Fruit fly (Drosophila melanogaster) whole organism, embryonic: Measurements from ENCODE around the gene CG13024.
A peak's percentile ranks its signal among the peaks of the same experiment; 100 is the strongest.

Experiments used
- Abd-B ChIP-seq: fragments of 200-800 bp; sonication (Bioruptor generic); optimal IDR thresholded peaks from 2 replicates; lab custom pipeline; 2018; ENCODE audit warnings: missing biosample characterization, mild to moderate bottlenecking, missing genetic modification characterization, moderate library complexity
- Atf-2 ChIP-seq: fragments of 200-800 bp; sonication (Bioruptor generic); optimal IDR thresholded peaks from 2 replicates; lab custom pipeline; 2016; ENCODE audit warnings: missing biosample characterization, missing genetic modification characterization
- CG10267 ChIP-seq: fragments of 200-800 bp; sonication (Bioruptor generic); optimal IDR thresholded peaks from 2 replicates; lab custom pipeline; 2018; ENCODE audit warnings: missing biosample characterization, mild to moderate bottlenecking, missing genetic modification characterization, moderate library complexity
- CG12659 ChIP-seq: fragments of 200-800 bp; sonication (Bioruptor generic); optimal IDR thresholded peaks from 3 replicates; lab custom pipeline; 2017; ENCODE audit warnings: mild to moderate bottlenecking, missing biosample characterization, missing genetic modification reagents, missing genetic modification characterization
- CG15601 ChIP-seq: fragments of 200-800 bp; sonication (Bioruptor generic); optimal IDR thresholded peaks from 3 replicates; lab custom pipeline; 2019; ENCODE audit warnings: missing biosample characterization, mild to moderate bottlenecking, missing genetic modification characterization, moderate library complexity
- CG1602 ChIP-seq: fragments of 200-800 bp; sonication (Bioruptor generic); optimal IDR thresholded peaks from 3 replicates; lab custom pipeline; 2016; ENCODE audit warnings: missing biosample characterization, missing genetic modification characterization
- CG1647 ChIP-seq: fragments of 200-800 bp; sonication (Bioruptor generic); optimal IDR thresholded peaks from 3 replicates; lab custom pipeline; 2016; ENCODE audit warnings: missing biosample characterization, missing genetic modification characterization
- CG16863 ChIP-seq: fragments of 200-800 bp; sonication (Bioruptor generic); optimal IDR thresholded peaks from 3 replicates; lab custom pipeline; 2016; ENCODE audit warnings: missing biosample characterization, missing genetic modification characterization
- CG17361 ChIP-seq: fragments of 200-800 bp; sonication (Bioruptor generic); IDR thresholded peaks from 3 replicates; pipeline ENCODE4 v1.3.6; 2022; ENCODE audit warnings: missing biosample characterization, missing genetic modification characterization
- CG17568 ChIP-seq: fragments of 200-800 bp; sonication (Bioruptor generic); optimal IDR thresholded peaks from 2 replicates; lab custom pipeline; 2018; ENCODE audit warnings: missing biosample characterization, mild to moderate bottlenecking, missing genetic modification characterization, moderate library complexity
- CG30020 ChIP-seq: fragments of 200-800 bp; optimal IDR thresholded peaks from 2 replicates; lab custom pipeline; 2019; ENCODE audit warnings: missing biosample characterization, mild to moderate bottlenecking, missing genetic modification characterization, moderate library complexity
- CG31441 ChIP-seq: fragments of 200-800 bp; sonication (Bioruptor generic); IDR thresholded peaks from 2 replicates; pipeline ENCODE4 v1.3.6; 2022; ENCODE audit warnings: missing biosample characterization, missing genetic modification characterization
- CG3726 ChIP-seq: fragments of 200-800 bp; sonication (Bioruptor generic); IDR thresholded peaks from 3 replicates; pipeline ENCODE4, ENCODE4 v1.3.6; 2022; ENCODE audit warnings: missing biosample characterization, missing genetic modification characterization
- CG3847 ChIP-seq: fragments of 200-800 bp; sonication (Bioruptor generic); IDR thresholded peaks from 2 replicates; pipeline ENCODE4 v1.3.6; 2022; ENCODE audit warnings: missing biosample characterization, missing genetic modification characterization
- CG4730 ChIP-seq: fragments of 200-800 bp; sonication (Bioruptor generic); IDR thresholded peaks from 2 replicates; pipeline ENCODE4 v1.3.6; 2022; ENCODE audit warnings: missing biosample characterization, missing genetic modification characterization
- CG6254 ChIP-seq: fragments of 200-800 bp; sonication (Bioruptor generic); optimal IDR thresholded peaks from 3 replicates; lab custom pipeline; 2017; ENCODE audit warnings: mild to moderate bottlenecking, missing biosample characterization, missing genetic modification reagents, missing genetic modification characterization
- CG6791 ChIP-seq: fragments of 200-800 bp; sonication (Bioruptor generic); IDR thresholded peaks from 3 replicates; pipeline ENCODE4 v1.3.6; 2022; ENCODE audit warnings: missing biosample characterization, missing genetic modification characterization; ENCODE audit not compliant: partially characterized antibody
- CG8089 ChIP-seq: fragments of 200-800 bp; sonication (Bioruptor generic); optimal IDR thresholded peaks from 3 replicates; lab custom pipeline; 2016; ENCODE audit warnings: missing biosample characterization, missing genetic modification characterization
- CG8290 ChIP-seq, 3 experiments: fragments of 200-800 bp; sonication (Bioruptor generic); optimal IDR thresholded peaks; 2 replicates each; lab custom pipeline; 2016 to 2019; ENCODE audit warnings: missing biosample characterization in 3 of 3, missing genetic modification characterization in 3 of 3, mild to moderate bottlenecking in 2 of 3, moderate library complexity in 1 of 3
- CG8924 ChIP-seq: fragments of 200-800 bp; optimal IDR thresholded peaks from 3 replicates; lab custom pipeline; 2019; ENCODE audit warnings: missing biosample characterization, mild to moderate bottlenecking, missing genetic modification characterization, moderate library complexity
- CG9797 ChIP-seq: fragments of 200-800 bp; sonication (Bioruptor generic); optimal IDR thresholded peaks from 3 replicates; lab custom pipeline; 2018; ENCODE audit warnings: missing biosample characterization, mild to moderate bottlenecking, missing genetic modification characterization
- Dref ChIP-seq: fragments of 200-800 bp; sonication (Bioruptor generic); IDR thresholded peaks from 2 replicates; pipeline ENCODE4 v1.3.6; 2022; ENCODE audit warnings: missing biosample characterization, missing genetic modification characterization
- Ets97D ChIP-seq: fragments of 200-800 bp; sonication (Bioruptor generic); optimal IDR thresholded peaks from 3 replicates; lab custom pipeline; 2016; ENCODE audit warnings: missing biosample characterization, missing genetic modification characterization
- H15 ChIP-seq: fragments of 200-800 bp; sonication (Bioruptor generic); IDR thresholded peaks from 3 replicates; pipeline ENCODE4 v1.3.6; 2022; ENCODE audit warnings: missing biosample characterization, missing genetic modification characterization
- Hmx ChIP-seq: fragments of 200-800 bp; sonication (Bioruptor generic); optimal IDR thresholded peaks from 2 replicates; lab custom pipeline; 2016; ENCODE audit warnings: missing biosample characterization, missing genetic modification characterization
- Med ChIP-seq: fragments of 200-800 bp; sonication (Bioruptor generic); peaks from one replicate; lab custom pipeline; 2016; ENCODE audit warnings: missing biosample characterization, missing genetic modification characterization, mild to moderate bottlenecking, inconsistent platforms, moderate library complexity
- Nf-YC ChIP-seq: fragments of 200-800 bp; optimal IDR thresholded peaks from 3 replicates; lab custom pipeline; 2019; ENCODE audit warnings: missing biosample characterization, mild to moderate bottlenecking, missing genetic modification characterization, moderate library complexity
- NfI ChIP-seq: fragments of 200-800 bp; sonication (Bioruptor generic); optimal IDR thresholded peaks from 3 replicates; lab custom pipeline; 2018; ENCODE audit warnings: missing biosample characterization, mild to moderate bottlenecking, missing genetic modification characterization, moderate library complexity
- Rfx ChIP-seq: fragments of 200-800 bp; sonication (Bioruptor generic); IDR thresholded peaks from 2 replicates; pipeline ENCODE4 v1.3.6; 2022; ENCODE audit warnings: missing biosample characterization, missing genetic modification characterization
- Rx ChIP-seq: fragments of 200-800 bp; sonication (Bioruptor generic); IDR thresholded peaks from 2 replicates; pipeline ENCODE4 v1.3.6; 2022; ENCODE audit warnings: missing biosample characterization, missing genetic modification characterization
- Side ChIP-seq: fragments of 200-800 bp; sonication (Bioruptor generic); optimal IDR thresholded peaks from 2 replicates; lab custom pipeline; 2016; ENCODE audit warnings: missing biosample characterization, missing genetic modification characterization
- Sox102F ChIP-seq: fragments of 200-800 bp; sonication (Bioruptor generic); optimal IDR thresholded peaks from 2 replicates; lab custom pipeline; 2018; ENCODE audit warnings: missing biosample characterization, mild to moderate bottlenecking, missing genetic modification characterization, moderate library complexity
- Vsx1 ChIP-seq: fragments of 200-800 bp; sonication (Bioruptor generic); optimal IDR thresholded peaks from 2 replicates; lab custom pipeline; 2017; ENCODE audit warnings: missing biosample characterization, mild to moderate bottlenecking, missing genetic modification characterization, missing genetic modification reagents
- ab ChIP-seq: fragments of 200-800 bp; sonication (Bioruptor generic); optimal IDR thresholded peaks from 2 replicates; lab custom pipeline; 2016; ENCODE audit warnings: missing biosample characterization, missing genetic modification characterization
- caup ChIP-seq: fragments of 200-800 bp; sonication (Bioruptor generic); optimal IDR thresholded peaks from 3 replicates; lab custom pipeline; 2017; ENCODE audit warnings: missing biosample characterization, mild to moderate bottlenecking, missing genetic modification characterization, moderate library complexity; ENCODE audit not compliant: severe bottlenecking
- chif ChIP-seq, 2 experiments: fragments of 200-800 bp; sonication (Bioruptor generic); optimal IDR thresholded peaks; 3 replicates each; lab custom pipeline; 2016; ENCODE audit warnings: missing biosample characterization in 2 of 2, missing genetic modification characterization in 2 of 2
- ems ChIP-seq: fragments of 200-800 bp; sonication (Bioruptor generic); optimal IDR thresholded peaks from 3 replicates; lab custom pipeline; 2016; ENCODE audit warnings: missing biosample characterization, missing genetic modification characterization
- esg ChIP-seq: fragments of 200-800 bp; sonication (Bioruptor generic); conservative IDR thresholded peaks from 2 replicates; pipeline ENCODE4 v1.3.6; 2022; ENCODE audit warnings: missing biosample characterization, missing genetic modification characterization
- eve ChIP-seq, 2 experiments: fragments of >200 bp; optimal IDR thresholded peaks; 2 replicates each; lab custom pipeline; 2017; ENCODE audit warnings: missing biosample characterization in 2 of 2, missing genetic modification characterization in 2 of 2
- fd64A ChIP-seq: fragments of 200-800 bp; sonication (Bioruptor generic); optimal IDR thresholded peaks from 3 replicates; lab custom pipeline; 2018; ENCODE audit warnings: missing biosample characterization, mild to moderate bottlenecking, missing genetic modification characterization
- gce ChIP-seq: fragments of 200-800 bp; sonication (Bioruptor generic); IDR thresholded peaks from 3 replicates; pipeline ENCODE4 v1.3.6; 2022; ENCODE audit warnings: missing biosample characterization, missing genetic modification characterization
- lbe ChIP-seq: fragments of 200-800 bp; sonication (Bioruptor generic); optimal IDR thresholded peaks from 2 replicates; lab custom pipeline; 2016; ENCODE audit warnings: missing biosample characterization, mild to moderate bottlenecking, missing genetic modification characterization
- lmd ChIP-seq: fragments of 200-800 bp; sonication (Bioruptor generic); IDR thresholded peaks from 2 replicates; pipeline ENCODE4 v1.3.6; 2022; ENCODE audit warnings: missing biosample characterization, missing genetic modification characterization
- nau ChIP-seq: fragments of 200-800 bp; sonication (Bioruptor generic); optimal IDR thresholded peaks from 3 replicates; lab custom pipeline; 2017; ENCODE audit warnings: missing biosample characterization, mild to moderate bottlenecking, missing genetic modification characterization, missing genetic modification reagents
- pnt ChIP-seq: fragments of 200-800 bp; sonication (Bioruptor generic); optimal IDR thresholded peaks from 3 replicates; lab custom pipeline; 2016; ENCODE audit warnings: missing biosample characterization, missing genetic modification characterization
- pros ChIP-seq: fragments of 200-800 bp; sonication (Bioruptor generic); optimal IDR thresholded peaks from 3 replicates; lab custom pipeline; 2019; ENCODE audit warnings: missing biosample characterization, mild to moderate bottlenecking, missing genetic modification characterization, moderate library complexity
- sisA ChIP-seq: fragments of 200-800 bp; sonication (Bioruptor generic); IDR thresholded peaks from 2 replicates; pipeline ENCODE4 v1.3.6; 2022; ENCODE audit warnings: missing biosample characterization, missing genetic modification characterization
- stc ChIP-seq: fragments of 200-800 bp; sonication (Bioruptor generic); IDR thresholded peaks from 2 replicates; pipeline ENCODE4 v1.3.6; 2022; ENCODE audit warnings: missing biosample characterization, missing genetic modification characterization
- sug ChIP-seq: fragments of 200-800 bp; optimal IDR thresholded peaks from 2 replicates; lab custom pipeline; 2019; ENCODE audit warnings: missing biosample characterization, mild to moderate bottlenecking, missing genetic modification characterization, moderate library complexity
- usp ChIP-seq: fragments of >200 bp; optimal IDR thresholded peaks from 2 replicates; lab custom pipeline; 2017; ENCODE audit warnings: missing biosample characterization, missing genetic modification characterization
- zfh2 ChIP-seq: fragments of 200-800 bp; sonication (Bioruptor generic); optimal IDR thresholded peaks from 2 replicates; lab custom pipeline; 2016; ENCODE audit warnings: missing biosample characterization, missing genetic modification characterization

CG13024 gene

dm6 chr3L:16760274-16760673, 68.6 kb downstream of the CG13024 start (continued):
- TF ChIP-seq H15 (GFP tag; lab: Robert Waterston, UW) (no peak), sug (tag; lab: Kevin White, UChicago) (no peak), lbe (GFP tag; lab: Kevin White, UChicago) (no peak), Ets97D (no peak), CG16863 (peak; percentile 39), esg (peak; percentile 33; the same call in 1 of the 2 replicates), Atf-2 (peak; percentile 39), CG8089 (GFP tag; lab: Kevin White, UChicago) (no peak), fd64A (GFP tag; lab: Kevin White, UChicago) (peak; percentile 5), CG17361 (no peak), CG15601 (tag; lab: Kevin White, UChicago) (peak; percentile 60), zfh2 (GFP tag; lab: Kevin White, UChicago) (no peak), ab (no peak), CG17568 (peak; percentile 23), CG1647 (GFP tag; lab: Kevin White, UChicago) (no peak), Sox102F (GFP tag; lab: Kevin White, UChicago) (peak; percentile 63), CG3847 (no peak), CG8924 (peak; percentile 26), CG3726 (GFP tag; lab: Robert Waterston, UW) (no peak), gce (no peak), Rfx (GFP tag; lab: Robert Waterston, UW) (no peak), Abd-B (GFP tag; lab: Kevin White, UChicago) (no peak), CG30020 (tag; lab: Kevin White, UChicago) (no peak), Side (no peak), CG4730 (no peak), sisA (GFP tag; lab: Robert Waterston, UW) (0 out of 2 replicates have a peak, but pooled peaks have one; percentile 6), Dref (GFP tag; lab: Robert Waterston, UW) (no peak), CG12659 (GFP tag; lab: Kevin White, UChicago) (peak; percentile 0), Med (GFP tag; lab: Kevin White, UChicago) (peak; percentile 77), CG9797 (no peak), CG31441 (peak; percentile 55), Nf-YC (tag; lab: Kevin White, UChicago) (no peak), stc (GFP tag; lab: Robert Waterston, UW) (no peak), NfI (GFP tag; lab: Kevin White, UChicago) (peak; percentile 28), nau (GFP tag; lab: Kevin White, UChicago) (no peak), lmd (GFP tag; lab: Robert Waterston, UW) (peak; percentile 48; the same call in 1 of the 2 replicates), pros (no peak), chif (GFP tag; optimal IDR thresholded peaks at IDR 0.05; lab: Kevin White, UChicago) (peak; percentile 38 to 62), usp (GFP tag; lab: Kevin White, UChicago) (no peak), eve (GFP tag; optimal IDR thresholded peaks at IDR 0.05; lab: Kevin White, UChicago) (peak in 1 of 2 experiments; percentile 78), CG1602 (GFP tag; lab: Kevin White, UChicago) (peak; percentile 8), Hmx (no peak), Rx (GFP tag; lab: Robert Waterston, UW) (no peak), CG6791 (no peak), ems (no peak), Vsx1 (GFP tag; lab: Kevin White, UChicago) (no peak), CG6254 (GFP tag; lab: Kevin White, UChicago) (no peak), pnt (peak; percentile 27), caup (GFP tag; lab: Kevin White, UChicago) (no peak), CG10267 (tag; lab: Kevin White, UChicago) (peak; percentile 14), CG8290 (GFP tag; optimal IDR thresholded peaks at IDR 0.05; lab: Kevin White, UChicago) (no peak), CG8290 (tag; optimal IDR thresholded peaks at IDR 0.05; lab: Kevin White, UChicago) (peak in 1 of 2 experiments; percentile 45)
